Worm (Caenorhabditis elegans): Measurements from ENCODE around the gene cwf-19L1.

Gene cwf-19L1

DNA sequence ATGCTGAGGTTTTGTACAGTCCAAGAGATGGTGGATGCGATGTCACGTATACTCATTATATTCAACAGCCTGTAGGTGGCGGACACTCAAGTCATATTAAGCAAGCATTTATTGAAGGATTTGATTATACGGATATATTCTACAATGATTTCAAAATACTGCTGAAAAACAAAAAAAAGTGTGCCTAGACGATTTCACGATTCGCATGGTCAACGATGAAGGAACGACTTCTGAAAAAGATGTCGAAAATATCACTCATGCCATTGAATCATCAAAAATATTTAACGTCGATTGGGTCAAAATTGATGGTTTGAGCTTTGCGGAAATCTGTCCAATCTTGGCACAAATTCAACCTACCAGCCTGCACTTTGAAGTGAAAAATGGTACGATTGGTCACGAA lies 9.4 kb downstream of the cwf-19L1 start:
- TF ChIP-seq W03F9.2 (tag; optimal IDR thresholded peaks at IDR 0.05), result no peak
- no peak for TF ChIP-seq dao-5 (tag; optimal IDR thresholded peaks at IDR 0.05)
- no peak for TF ChIP-seq him-1 (tag; optimal IDR thresholded peaks at IDR 0.05)

DNA sequence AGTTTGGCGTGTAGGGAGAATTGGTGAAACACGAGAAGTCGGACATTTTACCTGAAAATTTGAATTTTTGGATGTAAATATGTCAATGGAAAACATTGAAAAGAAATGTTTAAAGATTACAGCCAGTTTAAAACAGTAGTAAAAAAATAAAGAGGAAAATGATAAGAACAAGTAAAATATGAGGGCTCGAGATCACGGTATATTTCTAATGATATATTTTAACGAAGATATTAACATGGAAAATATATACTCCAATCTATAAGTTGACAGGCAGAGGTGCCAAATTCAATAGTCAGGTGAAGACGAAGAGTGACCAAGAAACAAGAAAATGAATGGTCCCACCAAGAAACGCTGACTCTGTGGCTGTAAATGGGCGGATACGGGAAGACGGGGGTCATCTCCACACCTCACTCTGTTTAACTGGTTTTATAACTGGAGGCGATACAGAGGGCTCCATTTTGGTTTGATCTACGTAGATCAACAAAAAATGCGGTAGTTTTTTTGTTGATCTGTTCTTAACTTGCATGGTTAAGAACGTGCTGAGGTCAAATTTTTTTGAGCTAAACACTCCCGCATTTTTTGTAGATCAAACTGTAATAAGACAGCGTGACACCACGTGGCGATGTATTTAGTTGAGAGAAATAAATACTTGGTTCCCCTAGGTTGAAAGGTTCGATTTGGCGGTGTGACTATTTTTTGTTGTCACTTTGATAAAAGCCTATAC lies 12.7 kb downstream of the cwf-19L1 start, which contains the start of gene ceh-49:
TSS of gene ceh-49 (minus strand) at position 51 of the 724 bp plus-strand sequence.
- TF ChIP-seq dao-5 (tag; optimal IDR thresholded peaks at IDR 0.05) (no peak), W03F9.2 (tag; optimal IDR thresholded peaks at IDR 0.05) (no peak), him-1 (tag; optimal IDR thresholded peaks at IDR 0.05) (no peak)

DNA sequence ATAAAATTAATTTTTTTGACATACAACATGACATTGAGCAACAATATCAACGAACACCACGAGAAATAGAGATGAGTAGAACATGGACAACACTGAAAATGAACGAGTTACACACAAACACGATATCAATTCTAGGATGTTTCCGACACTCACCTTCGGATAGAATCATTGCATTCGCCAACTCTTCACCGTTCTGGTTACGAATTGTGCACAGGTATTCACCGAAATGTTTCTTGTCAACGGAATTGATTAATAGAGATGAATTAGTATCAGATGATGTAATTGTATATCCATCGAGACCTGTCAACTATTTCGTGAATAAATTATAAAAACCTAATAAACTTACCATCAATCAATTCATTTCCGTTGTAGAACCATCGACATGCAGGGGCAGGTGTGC lies 14.0 kb downstream of the cwf-19L1 start:
- no peak for TF ChIP-seq W03F9.2 (tag; optimal IDR thresholded peaks at IDR 0.05)

DNA sequence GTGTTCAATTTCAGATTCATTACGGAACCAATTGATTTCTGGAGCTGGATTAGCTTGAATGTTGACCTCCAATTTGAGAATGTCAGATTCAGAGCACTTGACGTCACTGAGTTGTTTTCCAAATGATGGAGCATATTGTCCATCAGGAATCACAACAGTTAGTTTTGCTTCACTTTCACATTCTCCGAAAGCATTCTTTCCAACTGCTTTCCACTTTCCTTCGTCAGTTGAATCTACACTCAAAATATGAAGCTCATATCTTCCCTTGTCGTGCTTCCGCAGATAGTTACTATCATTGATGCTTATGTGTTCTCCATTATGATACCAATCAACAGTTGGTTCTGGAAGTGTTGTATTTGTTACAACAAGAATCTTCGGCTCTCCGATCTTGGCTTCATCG lies 20.7 kb downstream of the cwf-19L1 start:
- TF ChIP-seq W03F9.2 (tag; optimal IDR thresholded peaks at IDR 0.05) (no peak), him-1 (tag; optimal IDR thresholded peaks at IDR 0.05) (no peak), dao-5 (tag; optimal IDR thresholded peaks at IDR 0.05) (no peak)

DNA sequence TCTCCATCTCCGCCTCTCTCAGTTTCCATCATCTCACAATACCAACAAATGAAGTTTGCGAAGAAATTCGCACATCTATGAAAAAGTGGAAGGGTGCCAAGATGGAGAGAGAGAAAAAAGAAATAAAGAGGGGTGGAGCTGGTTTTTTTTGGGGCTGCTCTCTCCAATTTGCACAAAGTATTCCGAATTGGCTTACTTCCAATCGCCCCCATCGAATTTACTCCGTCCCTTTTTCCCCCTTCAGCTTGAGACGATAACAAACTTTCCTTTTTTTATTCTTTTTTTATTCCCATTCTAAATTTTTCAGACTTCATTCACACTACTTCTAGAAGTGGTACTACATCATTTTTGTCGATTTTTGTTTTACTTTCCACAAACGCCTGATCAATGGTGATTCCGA lies 23.5 kb downstream of the cwf-19L1 start, which contains the start of gene exp-2:
TSS of gene exp-2 (plus strand) at position 301 of the 400 bp plus-strand sequence.
- TF ChIP-seq him-1 (tag; optimal IDR thresholded peaks at IDR 0.05) (no peak), dao-5 (tag; optimal IDR thresholded peaks at IDR 0.05) (no peak), W03F9.2 (tag; optimal IDR thresholded peaks at IDR 0.05) (no peak)

DNA sequence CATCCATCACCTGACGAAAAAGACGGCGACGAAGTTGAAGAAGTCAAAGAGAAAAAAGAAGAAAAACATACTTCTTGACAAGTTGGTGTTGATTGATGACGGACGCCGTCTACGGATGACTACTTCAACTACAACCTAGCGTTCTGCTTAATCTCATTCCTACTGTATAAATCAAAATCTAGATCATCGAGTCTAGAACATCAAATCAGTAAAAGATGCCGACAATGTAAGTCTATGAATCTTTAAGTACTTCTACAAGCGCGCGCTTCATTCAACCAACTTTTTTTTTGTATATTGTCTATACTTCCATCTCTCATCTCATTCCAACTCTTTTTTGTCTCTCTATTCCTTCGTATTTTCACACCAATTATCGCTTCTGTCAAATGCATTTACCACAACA lies 27.8 kb downstream of the cwf-19L1 start:
- TF ChIP-seq him-1 (tag; optimal IDR thresholded peaks at IDR 0.05) (no peak), W03F9.2 (tag; optimal IDR thresholded peaks at IDR 0.05) (no peak), dao-5 (tag; optimal IDR thresholded peaks at IDR 0.05) (no peak)

DNA sequence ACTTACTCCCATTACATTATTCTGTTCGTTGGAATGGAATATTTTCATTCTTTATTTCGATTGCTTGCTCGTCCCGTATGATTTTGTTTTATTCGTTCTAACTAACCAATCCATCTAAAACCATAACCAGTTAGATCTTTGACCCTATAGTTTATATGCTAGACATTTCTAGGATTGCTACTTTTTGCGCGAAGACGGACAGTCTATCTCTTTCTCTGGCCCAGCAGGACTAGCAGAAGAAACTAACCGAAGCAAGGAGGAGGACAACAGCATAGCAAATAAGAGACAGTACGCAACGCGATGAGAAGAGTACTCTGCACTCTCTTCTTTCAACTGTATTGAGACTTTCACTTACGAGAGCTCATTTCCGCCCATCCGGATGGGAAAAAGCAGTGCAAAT lies 30.5 kb downstream of the cwf-19L1 start:
- no peak for TF ChIP-seq W03F9.2 (tag; optimal IDR thresholded peaks at IDR 0.05)
- TF ChIP-seq dao-5 (tag; optimal IDR thresholded peaks at IDR 0.05), result no peak
- no peak for TF ChIP-seq him-1 (tag; optimal IDR thresholded peaks at IDR 0.05)

All from whole organism, L4/young adult.